Fruit fly (Drosophila melanogaster): ENCODE data around the gene NKCC.

The NKCC gene

DNA sequence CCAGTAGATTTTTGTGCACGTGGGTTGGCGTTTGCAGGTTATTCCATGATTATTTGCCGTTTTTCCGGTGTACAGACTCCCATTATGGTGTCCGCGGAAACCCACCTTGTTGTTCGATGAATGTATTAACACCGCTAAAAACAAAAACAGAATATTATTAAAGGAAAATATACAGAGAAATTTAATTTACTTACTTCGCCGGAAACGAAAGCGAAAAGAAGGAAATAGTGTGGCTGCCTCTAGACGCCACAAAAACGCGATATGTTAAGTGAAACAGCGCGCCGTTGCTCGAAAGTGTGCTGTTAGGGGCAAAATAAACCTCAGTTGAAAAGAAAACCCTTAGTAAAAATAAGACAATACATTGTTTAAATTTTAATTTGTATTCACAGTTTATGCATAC, 35.6 kb downstream of the NKCC start, which contains the start of gene RpL35A (continued):
- TF ChIP-seq CG6163 (GFP tag; IDR thresholded peaks at IDR 0.05) = peak; percentile 76
- TF ChIP-seq eg (GFP tag; IDR thresholded peaks at IDR 0.05) = peak; percentile 65; the same call in 2 of the 3 replicates
- TF ChIP-seq CG15336 (GFP tag; IDR thresholded peaks at IDR 0.05) = 0 out of 2 replicates have a peak, but pooled peaks have one; percentile 12
- TF ChIP-seq Gug (GFP tag; IDR thresholded peaks at IDR 0.05) = no peak
- no peak for TF ChIP-seq fd59A (GFP tag; optimal IDR thresholded peaks at IDR 0.05)
- peak; percentile 66 to 86 for TF ChIP-seq ss (GFP tag; optimal IDR thresholded peaks at IDR 0.05)
- TF ChIP-seq CG9139 (GFP tag; optimal IDR thresholded peaks at IDR 0.05) = no peak

DNA sequence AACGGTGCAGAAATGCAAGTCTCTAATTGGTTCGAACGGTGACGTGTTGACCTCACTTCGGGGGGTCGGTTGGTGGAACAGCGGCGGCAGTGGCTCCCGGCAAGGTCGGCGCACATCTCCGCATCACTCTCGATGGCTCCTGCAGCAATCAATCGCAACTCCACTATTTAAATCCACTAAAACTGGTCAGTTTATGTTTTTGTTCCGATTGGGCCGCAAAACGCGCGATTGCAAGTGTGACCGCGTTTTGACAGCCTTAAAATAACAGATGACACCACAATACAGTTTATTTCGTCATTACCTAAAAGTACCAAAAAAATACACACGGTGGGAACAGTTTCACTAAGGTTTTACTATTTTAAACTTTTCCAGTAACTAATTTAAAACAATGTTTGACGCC, 38.0 kb downstream of the NKCC start, which contains the start of gene PEK:
Gene PEK, minus strand, starts transcription at position 273 of the 400 bp plus-strand sequence.
- TF ChIP-seq Smox (GFP tag; optimal IDR thresholded peaks at IDR 0.05) = no peak
- TF ChIP-seq CG8119 (GFP tag; IDR thresholded peaks at IDR 0.05) = no peak
- TF ChIP-seq CG3919 (GFP tag; optimal IDR thresholded peaks at IDR 0.05) = no peak
- no peak for TF ChIP-seq Sox102F (GFP tag; optimal IDR thresholded peaks at IDR 0.05)
- peak; percentile 44 for TF ChIP-seq vri (GFP tag; optimal IDR thresholded peaks at IDR 0.05)
- TF ChIP-seq CG10669 (GFP tag; optimal IDR thresholded peaks at IDR 0.05) = no peak
- peak; percentile 76 for TF ChIP-seq svp (GFP tag)

DNA sequence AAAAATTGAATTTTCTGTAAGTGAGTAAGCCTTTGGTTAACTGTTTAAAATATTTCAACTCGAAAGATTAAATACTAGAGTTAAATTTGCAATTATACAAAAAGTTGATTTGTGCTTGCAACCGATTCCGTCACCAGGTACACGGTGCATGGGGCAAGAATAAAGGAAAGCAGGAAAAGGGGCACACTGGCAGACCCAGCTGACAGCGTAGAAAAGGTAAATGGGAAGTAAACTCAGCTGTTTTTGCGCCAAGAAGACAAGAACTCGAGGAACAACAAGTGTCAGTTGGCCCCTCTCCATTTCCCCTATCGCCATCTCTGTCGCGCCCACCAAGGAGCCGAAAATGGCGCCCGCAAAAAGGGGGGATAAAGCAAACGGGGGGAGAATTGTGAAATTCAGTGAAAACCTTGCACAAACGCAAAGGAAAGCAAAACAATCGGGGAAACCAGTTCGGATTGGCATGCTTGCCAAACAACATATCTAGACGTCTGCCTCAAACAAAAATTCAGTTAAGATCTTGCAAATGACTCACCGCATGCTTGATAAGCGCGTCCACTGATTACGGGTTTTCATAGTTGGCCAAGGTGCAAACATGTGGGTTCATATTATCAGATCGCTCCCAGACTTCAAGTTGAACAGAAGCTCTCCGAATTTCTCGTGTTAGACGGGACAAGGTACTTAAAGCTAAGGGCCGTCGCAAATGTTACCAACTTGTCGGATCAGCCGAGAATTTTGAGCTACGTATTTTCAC, 39.1 kb downstream of the NKCC start:
- TF ChIP-seq Sox14 (GFP tag; optimal IDR thresholded peaks at IDR 0.05) (peak; percentile 32), CG3032 (tag; optimal IDR thresholded peaks at IDR 0.05) (no peak), lz (GFP tag; optimal IDR thresholded peaks at IDR 0.05) (peak; percentile 16), Sox15 (GFP tag; optimal IDR thresholded peaks at IDR 0.05) (no peak), CG34406 (GFP tag; optimal IDR thresholded peaks at IDR 0.05) (no peak), esn (GFP tag; optimal IDR thresholded peaks at IDR 0.05) (peak; percentile 23), CG6792 (GFP tag; optimal IDR thresholded peaks at IDR 0.05) (no peak), eg (GFP tag; IDR thresholded peaks at IDR 0.05) (0 out of 3 replicates have a peak, but pooled peaks have one; percentile 15), Eip78C (GFP tag) (peak; percentile 78), ss (GFP tag; optimal IDR thresholded peaks at IDR 0.05) (peak in 1 of 2 experiments; percentile 37), achi (GFP tag; optimal IDR thresholded peaks at IDR 0.05) (peak; percentile 58), vri (GFP tag; optimal IDR thresholded peaks at IDR 0.05) (no peak), OdsH (GFP tag; optimal IDR thresholded peaks at IDR 0.05) (no peak), CG6854 (GFP tag; optimal IDR thresholded peaks at IDR 0.05) (peak; percentile 29)

DNA sequence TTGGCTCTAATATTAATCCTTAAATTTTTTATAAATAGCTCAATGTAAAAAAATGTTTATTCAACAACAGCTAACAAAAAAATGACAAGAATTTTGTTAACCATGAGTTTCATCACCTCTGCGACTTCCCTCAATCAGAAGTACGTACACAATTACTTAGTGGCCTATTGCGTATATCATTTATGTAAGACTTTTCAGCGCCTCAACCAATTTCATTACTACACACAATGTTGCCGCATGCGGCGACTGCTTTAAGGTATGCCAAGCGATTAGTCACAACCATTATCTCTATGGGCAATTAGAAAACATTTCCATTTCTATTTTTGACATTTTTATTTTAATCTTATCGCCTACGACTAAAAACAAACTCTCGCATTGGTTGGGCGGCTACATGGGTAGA, 43.9 kb downstream of the NKCC start:
- TF ChIP-seq CG7368 (GFP tag; optimal IDR thresholded peaks at IDR 0.05) (no peak), CG34406 (GFP tag; optimal IDR thresholded peaks at IDR 0.05) (no peak), vri (GFP tag; optimal IDR thresholded peaks at IDR 0.05) (peak; percentile 18)

DNA sequence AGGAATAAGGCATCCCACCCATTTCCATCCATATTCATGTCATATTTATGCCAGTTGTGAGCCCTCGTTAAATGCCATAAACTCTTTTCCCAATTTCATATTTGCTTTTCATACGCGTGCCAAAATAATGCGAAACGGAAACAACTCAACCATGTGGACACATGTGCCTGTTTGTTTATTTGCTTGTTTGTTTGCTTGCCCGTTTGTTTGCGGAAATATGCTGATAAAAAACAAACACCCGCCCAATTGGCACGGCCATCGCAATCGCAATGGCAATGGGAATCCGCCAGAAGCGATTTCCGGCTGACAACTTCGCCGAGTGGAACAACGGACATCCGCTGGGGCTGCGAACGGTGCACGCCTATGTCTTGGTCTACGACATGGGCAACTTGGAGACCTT, 48.2 kb downstream of the NKCC start:
- TF ChIP-seq Eip78C (GFP tag) (peak; percentile 50), CG3919 (GFP tag; optimal IDR thresholded peaks at IDR 0.05) (no peak), vri (GFP tag; optimal IDR thresholded peaks at IDR 0.05) (peak; percentile 13)

Data from whole organism, prepupa.